Worm (Caenorhabditis elegans) whole organism, L4 larva: ENCODE data around the gene F32F2.4.

Experiments used
- F10B5.3 ChIP-seq: sonication (generic microtip); optimal IDR thresholded peaks from 2 replicates; lab custom pipeline; 2016; ENCODE audit warnings: mild to moderate bottlenecking, missing genetic modification characterization, missing compliant biosample characterization
- F26F4.8 ChIP-seq: fragments of 200-800 bp; sonication (Bioruptor generic); conservative IDR thresholded peaks from 2 replicates; pipeline ENCODE4 v1.3.6; 2022; ENCODE audit warnings: missing genetic modification characterization, missing compliant biosample characterization
- F49E8.2 ChIP-seq: sonication (generic microtip); optimal IDR thresholded peaks from 2 replicates; lab custom pipeline; 2016; ENCODE audit warnings: missing compliant biosample characterization, mild to moderate bottlenecking, missing genetic modification characterization, borderline replicate concordance
- R02D3.7 ChIP-seq: fragments of 150-350 bp; sonication (generic microtip); optimal IDR thresholded peaks from 3 replicates; lab custom pipeline; 2014; ENCODE audit warnings: missing biosample characterization, missing genetic modification characterization
- Y48G9A.11 ChIP-seq: fragments of 200-800 bp; sonication (Bioruptor generic); IDR thresholded peaks from 2 replicates; pipeline ENCODE4 v1.3.6; 2022; ENCODE audit warnings: missing genetic modification reagents, missing genetic modification characterization, missing compliant biosample characterization
- Y5F2A.4 ChIP-seq: fragments of 200-800 bp; sonication (Bioruptor generic); optimal IDR thresholded peaks from 2 replicates; lab custom pipeline; 2018; ENCODE audit warnings: mild to moderate bottlenecking, missing genetic modification characterization, missing compliant biosample characterization
- ZK337.2 ChIP-seq: fragments of 200-800 bp; sonication (Bioruptor generic); IDR thresholded peaks from 2 replicates; pipeline ENCODE4 v1.3.6; 2022; ENCODE audit warnings: missing genetic modification reagents, missing genetic modification characterization, missing compliant biosample characterization
- ZK546.5 ChIP-seq, 2 experiments: sonication (generic microtip); optimal IDR thresholded peaks; 2 replicates each; lab custom pipeline; 2017; ENCODE audit warnings: missing biosample characterization in 2 of 2, missing genetic modification characterization in 2 of 2
- aly-2 ChIP-seq: sonication (generic microtip); optimal IDR thresholded peaks from 2 replicates; lab custom pipeline; 2018; ENCODE audit warnings: missing biosample characterization, missing genetic modification characterization
- ceh-20 ChIP-seq: fragments of 200-800 bp; sonication (Bioruptor generic); IDR thresholded peaks from 2 replicates; pipeline ENCODE4 v1.3.6; 2022; ENCODE audit warnings: missing genetic modification reagents, missing genetic modification characterization, missing compliant biosample characterization
- ceh-62 ChIP-seq: sonication (generic microtip); optimal IDR thresholded peaks from 2 replicates; lab custom pipeline; 2017; ENCODE audit warnings: missing biosample characterization, missing genetic modification characterization
- daf-12 ChIP-seq: fragments of 150-350 bp; optimal IDR thresholded peaks from 2 replicates; lab custom pipeline; 2014; ENCODE audit warnings: missing biosample characterization, missing genetic modification reagents, missing genetic modification characterization
- daf-16 ChIP-seq, 3 experiments: sonication (generic microtip); optimal IDR thresholded peaks; 2 replicates each; lab custom pipeline; 2016 to 2017; ENCODE audit warnings: missing genetic modification characterization in 3 of 3, missing genetic modification reagents in 3 of 3, mild to moderate bottlenecking in 2 of 3, missing compliant biosample characterization in 2 of 3, missing biosample characterization in 1 of 3, moderate library complexity in 1 of 3
- daf-8 ChIP-seq: fragments of 200-800 bp; sonication (Bioruptor generic); IDR thresholded peaks from 2 replicates; pipeline ENCODE4 v1.3.6; 2022; ENCODE audit warnings: missing genetic modification characterization, missing compliant biosample characterization
- dmd-6 ChIP-seq: fragments of 200-800 bp; sonication (Bioruptor generic); IDR thresholded peaks from 2 replicates; pipeline ENCODE4 v1.3.6; 2022; ENCODE audit warnings: missing genetic modification reagents, missing genetic modification characterization, missing compliant biosample characterization
- duxl-1 ChIP-seq: sonication (generic microtip); optimal IDR thresholded peaks from 2 replicates; lab custom pipeline; 2016; ENCODE audit warnings: mild to moderate bottlenecking, missing genetic modification characterization, moderate library complexity, missing compliant biosample characterization; ENCODE audit not compliant: poor library complexity
- fkh-10 ChIP-seq: fragments of 150-350 bp; optimal IDR thresholded peaks from 2 replicates; lab custom pipeline; 2014; ENCODE audit warnings: missing biosample characterization, missing genetic modification reagents, missing genetic modification characterization
- hif-1 ChIP-seq, 2 experiments: sonication (generic microtip); optimal IDR thresholded peaks; 2 replicates each; lab custom pipeline; 2016 to 2017; ENCODE audit warnings: missing compliant biosample characterization in 2 of 2, missing genetic modification characterization in 2 of 2, missing genetic modification reagents in 2 of 2, missing genotype in 2 of 2, mild to moderate bottlenecking in 1 of 2
- hlh-11 ChIP-seq: fragments of 200-800 bp; sonication (Bioruptor generic); optimal IDR thresholded peaks from 2 replicates; lab custom pipeline; 2018; ENCODE audit warnings: mild to moderate bottlenecking, missing genetic modification characterization, missing compliant biosample characterization
- hlh-30 ChIP-seq: sonication (generic microtip); optimal IDR thresholded peaks from 2 replicates; lab custom pipeline; 2017; ENCODE audit warnings: antibody characterized with exemption, mild to moderate bottlenecking, missing genetic modification characterization, missing compliant biosample characterization; ENCODE audit not compliant: insufficient read depth
- hmg-1.1 ChIP-seq: fragments of 200-800 bp; sonication (Bioruptor generic); IDR thresholded peaks from 2 replicates; pipeline ENCODE4 v1.3.6; 2022; ENCODE audit warnings: missing genetic modification reagents, missing genetic modification characterization, missing compliant biosample characterization
- jun-1 ChIP-seq: fragments of 150-350 bp; optimal IDR thresholded peaks from 2 replicates; lab custom pipeline; 2014; ENCODE audit warnings: missing biosample characterization, missing genetic modification reagents, missing genetic modification characterization
- lin-29 ChIP-seq: fragments of 200-800 bp; sonication (Bioruptor generic); IDR thresholded peaks from 2 replicates; pipeline ENCODE4 v1.3.6; 2022; ENCODE audit warnings: missing genetic modification reagents, missing genetic modification characterization, missing compliant biosample characterization
- lin-38 ChIP-seq: fragments of 200-800 bp; sonication (Bioruptor generic); IDR thresholded peaks from 2 replicates; pipeline ENCODE4 v1.3.6; 2022; ENCODE audit warnings: missing genetic modification reagents, missing genetic modification characterization, missing compliant biosample characterization
- lsy-2 ChIP-seq, 2 experiments: fragments of 150-350 bp in 1 of 2; sonication (generic microtip) in 1 of 2; optimal IDR thresholded peaks; 2 replicates each; lab custom pipeline; 2014 to 2017; ENCODE audit warnings: missing biosample characterization in 2 of 2, missing genetic modification characterization in 2 of 2
- madf-9 ChIP-seq: fragments of 200-800 bp; sonication (Bioruptor generic); conservative IDR thresholded peaks from 2 replicates; pipeline ENCODE4 v1.3.6; 2022; ENCODE audit warnings: missing genetic modification reagents, missing genetic modification characterization, missing compliant biosample characterization
- mdt-29 ChIP-seq: fragments of 200-800 bp; sonication (Bioruptor generic); IDR thresholded peaks from 2 replicates; pipeline ENCODE4 v1.3.6; 2022; ENCODE audit warnings: missing genetic modification reagents, missing genetic modification characterization, missing compliant biosample characterization
- mep-1 ChIP-seq: fragments of 150-350 bp; sonication (generic microtip); optimal IDR thresholded peaks from 3 replicates; lab custom pipeline; 2014; ENCODE audit warnings: missing biosample characterization, missing genetic modification characterization
- mes-2 ChIP-seq: sonication (generic microtip); optimal IDR thresholded peaks from 2 replicates; lab custom pipeline; 2016; ENCODE audit warnings: missing genotype, mild to moderate bottlenecking, missing genetic modification characterization, missing compliant biosample characterization; ENCODE audit not compliant: poor library complexity, severe bottlenecking
- nhr-11 ChIP-seq: fragments of 150-350 bp; optimal IDR thresholded peaks from 2 replicates; lab custom pipeline; 2014; ENCODE audit warnings: missing biosample characterization, missing genetic modification characterization
- nhr-28 ChIP-seq: fragments of 150-350 bp; optimal IDR thresholded peaks from 2 replicates; lab custom pipeline; 2014; ENCODE audit warnings: missing biosample characterization, missing genetic modification characterization
- nhr-41 ChIP-seq: fragments of 200-800 bp; sonication (Bioruptor generic); IDR thresholded peaks from 2 replicates; pipeline ENCODE4 v1.3.6; 2022; ENCODE audit warnings: missing genetic modification reagents, missing genetic modification characterization, missing compliant biosample characterization
- pha-4 ChIP-seq, 2 experiments: fragments of 150-350 bp in 1 of 2; fragments of 200-800 bp in 1 of 2; sonication (Bioruptor generic) in 1 of 2; IDR thresholded peaks in 1 of 2; optimal IDR thresholded peaks in 1 of 2; 2 replicates each; pipeline versions ENCODE4 v1.3.6 to Lab custom; 2014 to 2022; ENCODE audit warnings: missing genetic modification characterization in 2 of 2, missing genetic modification reagents in 2 of 2, missing biosample characterization in 1 of 2, missing compliant biosample characterization in 1 of 2
- php-3 ChIP-seq: fragments of 200-800 bp; sonication (Bioruptor generic); IDR thresholded peaks from 2 replicates; pipeline ENCODE4 v1.3.6; 2022; ENCODE audit warnings: missing genetic modification reagents, missing genetic modification characterization, missing compliant biosample characterization
- pqm-1 ChIP-seq: sonication (generic microtip); optimal IDR thresholded peaks from 2 replicates; lab custom pipeline; 2017; ENCODE audit warnings: missing biosample characterization, missing genetic modification characterization
- saeg-2 ChIP-seq: fragments of 200-800 bp; sonication (Bioruptor generic); IDR thresholded peaks from 2 replicates; pipeline ENCODE4 v1.3.6; 2022; ENCODE audit warnings: missing genetic modification reagents, missing genetic modification characterization, missing compliant biosample characterization
- set-16 ChIP-seq: fragments of 200-800 bp; sonication (Bioruptor generic); IDR thresholded peaks from 2 replicates; pipeline ENCODE4 v1.3.6; 2022; ENCODE audit warnings: missing genetic modification reagents, missing genetic modification characterization, missing compliant biosample characterization
- snpc-1.2 ChIP-seq: fragments of 200-800 bp; sonication (Bioruptor generic); IDR thresholded peaks from 2 replicates; pipeline ENCODE4 v1.3.6; 2022; ENCODE audit warnings: missing genetic modification reagents, missing genetic modification characterization, missing compliant biosample characterization
- tag-97 ChIP-seq: fragments of 200-800 bp; sonication (Bioruptor generic); IDR thresholded peaks from 2 replicates; pipeline ENCODE4 v1.3.6; 2022; ENCODE audit warnings: missing genetic modification characterization, missing compliant biosample characterization
- unc-130 ChIP-seq: sonication (generic microtip); optimal IDR thresholded peaks from 2 replicates; lab custom pipeline; 2016; ENCODE audit warnings: missing genetic modification reagents, missing genetic modification characterization, missing compliant biosample characterization
- unc-39 ChIP-seq: sonication (generic microtip); optimal IDR thresholded peaks from 2 replicates; lab custom pipeline; 2017; ENCODE audit warnings: missing biosample characterization, missing genetic modification characterization
- ztf-11 ChIP-seq: fragments of 150-350 bp; optimal IDR thresholded peaks from 2 replicates; lab custom pipeline; 2014; ENCODE audit warnings: missing biosample characterization, missing genetic modification characterization

Gene F32F2.4

DNA sequence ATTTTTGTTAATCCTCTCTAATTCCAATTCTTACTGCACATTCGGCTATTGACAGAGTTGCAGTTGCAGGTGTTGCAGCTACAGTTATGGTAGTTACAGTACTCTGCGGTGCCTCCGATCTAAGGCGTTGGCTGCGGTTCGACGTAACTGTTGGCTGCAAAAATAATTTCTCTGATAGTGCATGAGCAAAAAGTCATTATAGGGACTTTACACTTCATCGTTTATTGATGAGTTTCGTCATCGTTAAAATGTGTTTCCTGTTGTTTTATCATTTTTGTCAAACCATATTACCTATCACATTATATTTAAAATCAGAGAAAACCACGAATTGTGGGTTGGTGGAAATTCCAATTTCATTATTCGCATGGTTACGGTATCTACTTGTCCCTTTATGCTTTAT lies 1.4 kb upstream of the F32F2.4 start:
- no peak for TF ChIP-seq F10B5.3 (tag; lab: Kevin White, UChicago)
- TF ChIP-seq daf-16 (GFP tag; optimal IDR thresholded peaks at IDR 0.05; lab: Kevin White, UChicago) = no peak
- peak; percentile 54 for TF ChIP-seq daf-16 (tag; optimal IDR thresholded peaks at IDR 0.05; lab: Kevin White, UChicago)
- peak; percentile 48 for TF ChIP-seq pqm-1 (tag; lab: Kevin White, UChicago)
- peak; percentile 64 for TF ChIP-seq dmd-6 (GFP tag; lab: Robert Waterston, UW)
- TF ChIP-seq nhr-41 (GFP tag; lab: Robert Waterston, UW) = no peak
- TF ChIP-seq lsy-2 (tag; optimal IDR thresholded peaks at IDR 0.05; lab: Kevin White, UChicago) = peak in 1 of 2 experiments; percentile 20
- TF ChIP-seq mep-1 (tag; lab: Kevin White, UChicago) = no peak
- TF ChIP-seq php-3 (GFP tag; lab: Robert Waterston, UW) = peak; percentile 77
- no peak for TF ChIP-seq pha-4 (GFP tag; IDR thresholded peaks at IDR 0.05; lab: Robert Waterston, UW)
- no peak for TF ChIP-seq pha-4 (tag; optimal IDR thresholded peaks at IDR 0.05; lab: Kevin White, UChicago)
- TF ChIP-seq nhr-28 (tag; lab: Kevin White, UChicago) = peak; percentile 50
- no peak for TF ChIP-seq snpc-1.2 (GFP tag; lab: Robert Waterston, UW)
- TF ChIP-seq hlh-11 (tag; lab: Kevin White, UChicago) = peak; percentile 16
- TF ChIP-seq Y48G9A.11 (GFP tag; lab: Robert Waterston, UW) = no peak
- no peak for TF ChIP-seq F26F4.8 (GFP tag; lab: Robert Waterston, UW)

DNA sequence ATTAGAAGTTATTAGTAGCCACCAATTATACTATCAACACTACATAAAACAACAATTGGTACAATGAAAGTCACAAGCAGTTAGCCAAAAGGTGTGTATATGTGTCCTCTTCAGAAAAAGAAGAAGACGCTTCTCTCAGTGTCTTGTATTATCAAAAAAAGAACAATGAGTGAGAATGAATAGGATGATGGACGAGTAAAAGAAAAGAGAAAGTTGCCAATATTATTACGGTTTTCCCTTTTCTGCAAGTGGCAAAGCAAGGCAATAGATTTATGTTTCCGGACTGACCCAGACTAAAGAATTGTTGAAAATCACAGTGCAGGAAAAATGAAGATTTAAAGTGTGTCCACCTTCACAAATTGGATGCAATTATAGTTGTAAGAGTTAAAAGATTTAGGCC lies 4.3 kb downstream of the F32F2.4 start:
- TF ChIP-seq pha-4 (GFP tag; IDR thresholded peaks at IDR 0.05; lab: Robert Waterston, UW) (no peak), pha-4 (tag; optimal IDR thresholded peaks at IDR 0.05; lab: Kevin White, UChicago) (no peak), daf-12 (tag; lab: Kevin White, UChicago) (no peak), daf-16 (GFP tag; optimal IDR thresholded peaks at IDR 0.05; lab: Kevin White, UChicago) (no peak), daf-16 (tag; optimal IDR thresholded peaks at IDR 0.05; lab: Kevin White, UChicago) (no peak), daf-8 (GFP tag; lab: Robert Waterston, UW) (no peak), nhr-28 (tag; lab: Kevin White, UChicago) (peak; percentile 31)

DNA sequence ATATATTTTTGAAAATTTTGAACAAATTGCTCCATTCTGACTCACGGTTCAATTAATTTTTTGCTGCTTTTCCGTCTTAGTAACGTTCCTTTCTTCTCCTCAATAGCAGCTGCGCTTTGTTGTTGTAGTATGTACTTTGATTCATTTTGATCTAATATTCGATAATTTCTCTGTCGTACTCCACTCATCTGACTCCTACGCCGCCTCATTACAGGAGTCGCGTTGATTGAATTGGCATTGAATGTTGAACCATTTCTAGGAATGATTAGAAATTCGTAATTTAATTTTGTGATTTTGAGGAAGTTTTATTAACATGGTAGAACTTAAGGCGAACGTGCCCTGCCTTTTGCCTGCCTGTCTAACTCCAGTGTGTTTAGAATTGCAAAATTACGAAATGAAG lies 6.9 kb downstream of the F32F2.4 start:
- TF ChIP-seq fkh-10 (no peak), mes-2 (tag; lab: Kevin White, UChicago) (no peak), hmg-1.1 (GFP tag; lab: Robert Waterston, UW) (no peak), hlh-11 (tag; lab: Kevin White, UChicago) (no peak), R02D3.7 (tag; lab: Kevin White, UChicago) (no peak), ZK337.2 (GFP tag; lab: Robert Waterston, UW) (no peak), hlh-30 (no peak), jun-1 (tag; lab: Kevin White, UChicago) (no peak), duxl-1 (tag; lab: Kevin White, UChicago) (no peak), ZK546.5 (tag; optimal IDR thresholded peaks at IDR 0.05; lab: Kevin White, UChicago) (no peak), hif-1 (tag; optimal IDR thresholded peaks at IDR 0.05; lab: Kevin White, UChicago) (no peak), F49E8.2 (tag; lab: Kevin White, UChicago) (no peak), lin-29 (GFP tag; lab: Robert Waterston, UW) (no peak), ceh-62 (tag; lab: Kevin White, UChicago) (no peak), nhr-28 (tag; lab: Kevin White, UChicago) (no peak), php-3 (GFP tag; lab: Robert Waterston, UW) (no peak), madf-9 (GFP tag; lab: Robert Waterston, UW) (no peak)

DNA sequence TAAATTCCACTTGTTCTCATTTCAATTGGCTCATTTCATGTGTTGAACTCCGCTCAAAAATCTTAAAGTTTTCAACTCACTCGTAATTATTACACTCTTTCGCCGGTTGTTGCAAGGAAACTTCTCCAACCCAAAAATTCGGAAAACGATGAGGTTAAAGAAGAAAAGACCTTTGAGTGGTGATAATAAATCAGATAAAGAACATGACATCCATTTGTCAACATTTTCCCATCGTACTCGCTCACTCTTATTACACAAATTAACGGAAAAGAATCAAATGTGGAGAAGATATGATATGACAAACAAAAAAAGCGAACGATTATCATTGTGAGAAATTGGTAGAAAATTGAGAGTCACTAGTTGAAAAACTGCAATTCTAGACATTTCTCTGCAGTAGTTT lies 9.2 kb downstream of the F32F2.4 start:
- TF ChIP-seq mes-2 (tag; lab: Kevin White, UChicago) = no peak
- TF ChIP-seq nhr-11 (tag; lab: Kevin White, UChicago) = peak; percentile 27
- no peak for TF ChIP-seq Y5F2A.4 (GFP tag; lab: Kevin White, UChicago)
- no peak for TF ChIP-seq ztf-11
- TF ChIP-seq mdt-29 (GFP tag; lab: Robert Waterston, UW) = no peak
- no peak for TF ChIP-seq ceh-20
- no peak for TF ChIP-seq aly-2
- peak; percentile 33 for TF ChIP-seq nhr-28 (tag; lab: Kevin White, UChicago)
- TF ChIP-seq unc-39 = no peak
- no peak for TF ChIP-seq tag-97 (GFP tag; lab: Robert Waterston, UW)
- TF ChIP-seq hlh-11 (tag; lab: Kevin White, UChicago) = no peak
- no peak for TF ChIP-seq lin-29 (GFP tag; lab: Robert Waterston, UW)
- TF ChIP-seq F26F4.8 (GFP tag; lab: Robert Waterston, UW) = no peak
- TF ChIP-seq hmg-1.1 (GFP tag; lab: Robert Waterston, UW) = no peak
- TF ChIP-seq lin-38 (GFP tag; lab: Robert Waterston, UW) = no peak
- no peak for TF ChIP-seq set-16 (GFP tag; lab: Robert Waterston, UW)
- no peak for TF ChIP-seq saeg-2 (GFP tag; lab: Robert Waterston, UW)
- TF ChIP-seq unc-130 (GFP tag; lab: Kevin White, UChicago) = no peak
- TF ChIP-seq, all 104 proteins: peak for 2
